Worm (Caenorhabditis elegans): ENCODE measurements around the gene Y48G9A.11.

- TF ChIP-seq ces-1 (GFP tag; optimal IDR thresholded peaks at IDR 0.05) (no peak), unc-130 (tag; optimal IDR thresholded peaks at IDR 0.05) (no peak), egl-13 (tag; optimal IDR thresholded peaks at IDR 0.05) (no peak), pqm-1 (tag; optimal IDR thresholded peaks at IDR 0.05) (no peak), lin-39 (tag; optimal IDR thresholded peaks at IDR 0.05) (no peak), skn-1 (tag; optimal IDR thresholded peaks at IDR 0.05) (peak; percentile 23)
Observed at ce11 chrIII:2089453-2089852, 27.2 kb downstream of the Y48G9A.11 start.

Measured in whole organism, L1 larva.